Fruit fly (Drosophila melanogaster) whole organism: Measurements from ENCODE around the gene Acn.

ENCODE experiments used
- CG8478 ChIP-seq: fragments of >200 bp; optimal IDR thresholded peaks from 2 replicates; lab custom pipeline; 2018; ENCODE audit warnings: inconsistent platforms
- Dll ChIP-seq: fragments of >200 bp; optimal IDR thresholded peaks from 2 replicates; lab custom pipeline; 2017
- EcR ChIP-seq, 2 experiments: fragments of >200 bp; optimal IDR thresholded peaks; 2 replicates each; lab custom pipeline; 2017; ENCODE audit warnings: missing biosample characterization in 2 of 2, missing genetic modification characterization in 2 of 2, missing genetic modification reagents in 2 of 2
- psq ChIP-seq: fragments of >200 bp; optimal IDR thresholded peaks from 2 replicates; lab custom pipeline; 2017
- usp ChIP-seq: fragments of >200 bp; optimal IDR thresholded peaks from 2 replicates; lab custom pipeline; 2017; ENCODE audit warnings: missing biosample characterization, missing genetic modification characterization, mixed read lengths

DNA sequence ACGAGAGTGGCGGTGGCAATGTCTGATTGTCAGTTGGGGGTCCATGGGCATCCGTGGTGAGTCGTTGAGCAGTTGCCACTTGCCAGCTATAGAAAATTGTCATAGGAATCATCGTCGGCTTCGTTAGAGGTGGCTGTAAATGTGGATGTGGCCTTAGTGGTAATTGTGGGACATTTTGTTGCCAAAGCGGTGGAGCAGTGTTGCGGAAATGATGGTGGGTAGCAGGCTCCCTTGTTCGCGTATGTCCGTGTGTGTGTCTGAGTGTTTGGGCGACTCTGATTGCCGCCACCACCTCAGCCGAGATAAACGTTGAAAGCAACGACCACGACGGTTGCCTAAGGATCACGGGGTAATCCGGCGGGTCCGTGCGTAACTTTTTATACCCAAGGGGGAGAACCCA, 28.1 kb upstream of the Acn start:
- no peak for TF ChIP-seq usp (GFP tag; lab: Kevin White, UChicago)
- TF ChIP-seq Dll (lab: Kevin White, UChicago): no peak
- TF ChIP-seq psq (lab: Kevin White, UChicago): no peak
- no peak for TF ChIP-seq CG8478 (lab: Kevin White, UChicago)
- TF ChIP-seq EcR (GFP tag; optimal IDR thresholded peaks at IDR 0.05; lab: Kevin White, UChicago): no peak
